Fruit fly (Drosophila melanogaster) whole organism, adult: Measurements from ENCODE around the gene CG1764.

Source experiments
- CG11617 ChIP-seq: fragments of 200-800 bp; sonication (Bioruptor generic); optimal IDR thresholded peaks from 2 replicates; lab custom pipeline; 2017; ENCODE audit warnings: mild to moderate bottlenecking, missing biosample characterization, missing genetic modification reagents, missing genetic modification characterization
- CG14711 ChIP-seq: fragments of 200-800 bp; sonication (Bioruptor generic); optimal IDR thresholded peaks from 2 replicates; lab custom pipeline; 2018; ENCODE audit warnings: missing biosample characterization, mild to moderate bottlenecking, missing genetic modification characterization, moderate library complexity
- Clk ChIP-seq: fragments of 200-800 bp; sonication (Bioruptor generic); optimal IDR thresholded peaks from 2 replicates; lab custom pipeline; 2017; ENCODE audit warnings: missing biosample characterization, missing genetic modification characterization
- tj ChIP-seq: fragments of 200-800 bp; sonication (Bioruptor generic); optimal IDR thresholded peaks from 3 replicates; lab custom pipeline; 2017; ENCODE audit warnings: missing biosample characterization, mild to moderate bottlenecking, missing genetic modification characterization, moderate library complexity

dm6 chrX:13312200-13312599 is 10.0 kb upstream of the CG1764 start:
- TF ChIP-seq CG11617 (GFP tag; lab: Kevin White, UChicago) (peak; percentile 24), CG14711 (peak; percentile 39), Clk (GFP tag; lab: Kevin White, UChicago) (no peak), tj (GFP tag; lab: Kevin White, UChicago) (peak; percentile 32)
